Worm (Caenorhabditis elegans): ENCODE measurements around the gene C48A7.16.
A peak's percentile ranks its signal among the peaks of the same experiment; 100 is the strongest.

C48A7.16 gene

ce11 chrIV:7402077-7402476, 3.2 kb upstream of the C48A7.16 start (continued):
- TF ChIP-seq snpc-1.2 (GFP tag; IDR thresholded peaks at IDR 0.05) (no peak), T20F7.1 (GFP tag; optimal IDR thresholded peaks at IDR 0.05) (no peak), ZK546.5 (tag; optimal IDR thresholded peaks at IDR 0.05) (no peak), nhr-102 (tag; optimal IDR thresholded peaks at IDR 0.05) (no peak), set-16 (GFP tag; IDR thresholded peaks at IDR 0.05) (peak; percentile 97), tra-1 (GFP tag; IDR thresholded peaks at IDR 0.05) (peak; percentile 47; the same call in 1 of the 2 replicates)

- TF ChIP-seq unc-62 (GFP tag; optimal IDR thresholded peaks at IDR 0.05 in 1 of 2) (peak in 1 of 2 experiments; percentile 34), unc-62 (tag; optimal IDR thresholded peaks at IDR 0.05) (no peak), zip-11 (GFP tag; IDR thresholded peaks at IDR 0.05) (no peak), snpc-1.2 (GFP tag; IDR thresholded peaks at IDR 0.05) (no peak), aha-1 (tag) (peak; percentile 49), lin-29 (GFP tag; IDR thresholded peaks at IDR 0.05) (no peak), unc-130 (GFP tag; optimal IDR thresholded peaks at IDR 0.05) (no peak), T26A8.4 (GFP tag; IDR thresholded peaks at IDR 0.05) (no peak)
These were observed 1.9 kb upstream of the C48A7.16 start for ce11 chrIV:7403422-7403821.

- TF ChIP-seq nhr-28 (tag; optimal IDR thresholded peaks at IDR 0.05) (peak; percentile 31), tra-1 (GFP tag; IDR thresholded peaks at IDR 0.05) (no peak)
These were observed 1.4 kb downstream of the C48A7.16 start for ce11 chrIV:7406690-7407089.

- TF ChIP-seq F44E2.7 (GFP tag; IDR thresholded peaks at IDR 0.05), result no peak
- no peak for TF ChIP-seq lin-13 (GFP tag; optimal IDR thresholded peaks at IDR 0.05)
- no peak for TF ChIP-seq dmd-8 (GFP tag; IDR thresholded peaks at IDR 0.05)
- no peak for TF ChIP-seq nhr-6 (tag; optimal IDR thresholded peaks at IDR 0.05)
- TF ChIP-seq hif-1 (tag; optimal IDR thresholded peaks at IDR 0.05), result no peak
- TF ChIP-seq aha-1 (tag), result peak; percentile 1
- TF ChIP-seq fkh-10 (GFP tag; optimal IDR thresholded peaks at IDR 0.05), result peak; percentile 86
These were observed 2.0 kb downstream of the C48A7.16 start for ce11 chrIV:7407301-7407700.

- peak; percentile 97 for TF ChIP-seq aha-1 (tag)
- TF ChIP-seq daf-16 (GFP tag; optimal IDR thresholded peaks at IDR 0.05), result no peak
- TF ChIP-seq daf-16 (tag; optimal IDR thresholded peaks at IDR 0.05), result no peak
- no peak for TF ChIP-seq ceh-20 (GFP tag; IDR thresholded peaks at IDR 0.05)
- no peak for TF ChIP-seq hmg-1.1 (GFP tag; IDR thresholded peaks at IDR 0.05)
- TF ChIP-seq saeg-2 (GFP tag; IDR thresholded peaks at IDR 0.05), result no peak
These were observed 8.3 kb downstream of the C48A7.16 start for ce11 chrIV:7413573-7413972.

ce11 chrIV:7414163-7414562, 8.9 kb downstream of the C48A7.16 start:
- TF ChIP-seq hlh-11 (tag; optimal IDR thresholded peaks at IDR 0.05) (no peak), Y48G9A.11 (GFP tag; IDR thresholded peaks at IDR 0.05) (no peak), fkh-10 (GFP tag; optimal IDR thresholded peaks at IDR 0.05) (peak; percentile 50), mxl-3 (GFP tag; optimal IDR thresholded peaks at IDR 0.05) (no peak), ces-1 (GFP tag; optimal IDR thresholded peaks at IDR 0.05) (peak; percentile 73)

- TF ChIP-seq Y75B8A.6 (GFP tag; IDR thresholded peaks at IDR 0.05), result no peak
- TF ChIP-seq lin-29 (GFP tag; IDR thresholded peaks at IDR 0.05), result no peak
- TF ChIP-seq sdz-12 (GFP tag; optimal IDR thresholded peaks at IDR 0.05), result no peak
- TF ChIP-seq lin-13 (GFP tag; optimal IDR thresholded peaks at IDR 0.05), result no peak
- no peak for TF ChIP-seq spr-1 (tag; optimal IDR thresholded peaks at IDR 0.05)
- no peak for TF ChIP-seq nhr-41 (GFP tag; IDR thresholded peaks at IDR 0.05)
- no peak for TF ChIP-seq zip-2 (tag; optimal IDR thresholded peaks at IDR 0.05)
- no peak for TF ChIP-seq lin-38 (GFP tag; IDR thresholded peaks at IDR 0.05)
- no peak for TF ChIP-seq ZK337.2 (GFP tag; IDR thresholded peaks at IDR 0.05)
- no peak for TF ChIP-seq dve-1 (tag; optimal IDR thresholded peaks at IDR 0.05; ENCODE audit: insufficient read depth)
- TF ChIP-seq ceh-32 (tag; optimal IDR thresholded peaks at IDR 0.05; ENCODE audit: poor library complexity), result no peak
- TF ChIP-seq zag-1 (tag; optimal IDR thresholded peaks at IDR 0.05), result no peak
- no peak for TF ChIP-seq nhr-10 (tag; optimal IDR thresholded peaks at IDR 0.05)
- no peak for TF ChIP-seq tag-97 (GFP tag; IDR thresholded peaks at IDR 0.05)
- no peak for TF ChIP-seq D1046.2 (GFP tag; IDR thresholded peaks at IDR 0.05)
- TF ChIP-seq F10B5.3 (tag; optimal IDR thresholded peaks at IDR 0.05), result no peak
These were observed 13.5 kb downstream of the C48A7.16 start, which contains the start of gene B0496.6 for ce11 chrIV:7418818-7419217. Gene B0496.6, plus strand, starts transcription at chrIV:7419118.

All from whole organism, L4 larva.